Worm (Caenorhabditis elegans) whole organism, L4 larva: Measurements from ENCODE around the gene bli-1.
A peak's percentile ranks its signal among the peaks of the same experiment; 100 is the strongest.

Experiments
- F26F4.8 ChIP-seq: fragments of 200-800 bp; sonication (Bioruptor generic); conservative IDR thresholded peaks from 2 replicates; pipeline ENCODE4 v1.3.6; 2022; ENCODE audit warnings: missing genetic modification characterization, missing compliant biosample characterization
- T26A8.4 ChIP-seq: fragments of 200-800 bp; sonication (Bioruptor generic); IDR thresholded peaks from 2 replicates; pipeline ENCODE4 v1.3.6; 2022; ENCODE audit warnings: missing genetic modification characterization, missing compliant biosample characterization
- Y48G9A.11 ChIP-seq: fragments of 200-800 bp; sonication (Bioruptor generic); IDR thresholded peaks from 2 replicates; pipeline ENCODE4 v1.3.6; 2022; ENCODE audit warnings: missing genetic modification reagents, missing genetic modification characterization, missing compliant biosample characterization
- aha-1 ChIP-seq: fragments of 150-350 bp; peaks from one replicate; lab custom pipeline; 2014; ENCODE audit warnings: missing biosample characterization, missing genetic modification characterization
- ama-1 ChIP-seq: fragments of 150-350 bp; optimal IDR thresholded peaks from 2 replicates; lab custom pipeline; 2014; ENCODE audit warnings: inconsistent platforms, mixed read lengths
- attf-4 ChIP-seq: sonication (generic microtip); optimal IDR thresholded peaks from 3 replicates; lab custom pipeline; 2017; ENCODE audit warnings: missing biosample characterization, missing genetic modification characterization
- ceh-20 ChIP-seq: fragments of 200-800 bp; sonication (Bioruptor generic); IDR thresholded peaks from 2 replicates; pipeline ENCODE4 v1.3.6; 2022; ENCODE audit warnings: missing genetic modification reagents, missing genetic modification characterization, missing compliant biosample characterization
- ceh-28 ChIP-seq: fragments of 150-350 bp; optimal IDR thresholded peaks from 2 replicates; lab custom pipeline; 2014; ENCODE audit warnings: missing biosample characterization, missing genetic modification reagents, missing genetic modification characterization
- daf-19 ChIP-seq: fragments of 200-800 bp; sonication (Bioruptor generic); conservative IDR thresholded peaks from 2 replicates; pipeline ENCODE4 v1.3.6; 2022; ENCODE audit warnings: missing genetic modification characterization, missing compliant biosample characterization
- fos-1 ChIP-seq: fragments of 150-350 bp; optimal IDR thresholded peaks from 2 replicates; lab custom pipeline; 2014; ENCODE audit warnings: missing biosample characterization, missing genetic modification characterization
- hlh-11 ChIP-seq: fragments of 200-800 bp; sonication (Bioruptor generic); optimal IDR thresholded peaks from 2 replicates; lab custom pipeline; 2018; ENCODE audit warnings: mild to moderate bottlenecking, missing genetic modification characterization, missing compliant biosample characterization
- hlh-30 ChIP-seq: sonication (generic microtip); optimal IDR thresholded peaks from 2 replicates; lab custom pipeline; 2017; ENCODE audit warnings: antibody characterized with exemption, mild to moderate bottlenecking, missing genetic modification characterization, missing compliant biosample characterization; ENCODE audit not compliant: insufficient read depth
- jun-1 ChIP-seq: fragments of 150-350 bp; optimal IDR thresholded peaks from 2 replicates; lab custom pipeline; 2014; ENCODE audit warnings: missing biosample characterization, missing genetic modification reagents, missing genetic modification characterization
- lim-7 ChIP-seq: fragments of 200-800 bp; sonication (Bioruptor generic); IDR thresholded peaks from 2 replicates; pipeline ENCODE4 v1.3.6; 2022; ENCODE audit warnings: missing genetic modification characterization, missing compliant biosample characterization
- lin-13 ChIP-seq: fragments of 150-350 bp; optimal IDR thresholded peaks from 2 replicates; lab custom pipeline; 2014; ENCODE audit warnings: missing biosample characterization, missing genetic modification reagents, missing genetic modification characterization
- lin-15B ChIP-seq: fragments of 150-350 bp; sonication (generic microtip); optimal IDR thresholded peaks from 3 replicates; lab custom pipeline; 2014; ENCODE audit warnings: missing biosample characterization, missing genetic modification characterization
- lin-38 ChIP-seq: fragments of 200-800 bp; sonication (Bioruptor generic); IDR thresholded peaks from 2 replicates; pipeline ENCODE4 v1.3.6; 2022; ENCODE audit warnings: missing genetic modification reagents, missing genetic modification characterization, missing compliant biosample characterization
- lin-39 ChIP-seq: fragments of 150-350 bp; optimal IDR thresholded peaks from 2 replicates; lab custom pipeline; 2014; ENCODE audit warnings: missing biosample characterization, missing genetic modification reagents, missing genetic modification characterization
- lsy-2 ChIP-seq, 2 experiments: fragments of 150-350 bp in 1 of 2; sonication (generic microtip) in 1 of 2; optimal IDR thresholded peaks; 2 replicates each; lab custom pipeline; 2014 to 2017; ENCODE audit warnings: missing biosample characterization in 2 of 2, missing genetic modification characterization in 2 of 2
- mxl-3 ChIP-seq: fragments of 200-800 bp; sonication (Bioruptor generic); optimal IDR thresholded peaks from 2 replicates; lab custom pipeline; 2018; ENCODE audit warnings: mild to moderate bottlenecking, missing genetic modification characterization, missing compliant biosample characterization
- nhr-237 ChIP-seq: sonication (generic microtip); optimal IDR thresholded peaks from 2 replicates; lab custom pipeline; 2017; ENCODE audit warnings: missing biosample characterization, missing genetic modification characterization
- nhr-25 ChIP-seq: sonication (generic microtip); optimal IDR thresholded peaks from 2 replicates; lab custom pipeline; 2017; ENCODE audit warnings: missing genetic modification characterization, mild to moderate bottlenecking, missing compliant biosample characterization, antibody characterized with exemption, moderate library complexity, borderline replicate concordance; ENCODE audit not compliant: insufficient read depth
- nhr-28 ChIP-seq: fragments of 150-350 bp; optimal IDR thresholded peaks from 2 replicates; lab custom pipeline; 2014; ENCODE audit warnings: missing biosample characterization, missing genetic modification characterization
- nhr-48 ChIP-seq: sonication (generic microtip); optimal IDR thresholded peaks from 2 replicates; lab custom pipeline; 2016; ENCODE audit warnings: mild to moderate bottlenecking, missing genetic modification characterization, missing compliant biosample characterization
- nhr-6 ChIP-seq: fragments of 150-350 bp; optimal IDR thresholded peaks from 2 replicates; lab custom pipeline; 2014; ENCODE audit warnings: missing biosample characterization, missing genetic modification characterization
- set-16 ChIP-seq: fragments of 200-800 bp; sonication (Bioruptor generic); IDR thresholded peaks from 2 replicates; pipeline ENCODE4 v1.3.6; 2022; ENCODE audit warnings: missing genetic modification reagents, missing genetic modification characterization, missing compliant biosample characterization
- skn-1 ChIP-seq: fragments of 150-350 bp; optimal IDR thresholded peaks from 2 replicates; lab custom pipeline; 2014; ENCODE audit warnings: missing biosample characterization, missing genetic modification characterization
- snpc-4 ChIP-seq: fragments of 150-350 bp; optimal IDR thresholded peaks from 2 replicates; lab custom pipeline; 2014; ENCODE audit warnings: missing biosample characterization, missing genetic modification characterization
- spr-1 ChIP-seq: sonication (generic microtip); optimal IDR thresholded peaks from 2 replicates; lab custom pipeline; 2016; ENCODE audit warnings: mild to moderate bottlenecking, missing genetic modification characterization, missing compliant biosample characterization
- unc-62 ChIP-seq, 3 experiments: fragments of 150-350 bp in 1 of 3; sonication (generic microtip); optimal IDR thresholded peaks in 2 of 3; peaks in 1 of 3; 1 replicate in 1 of 3; 2 replicates in 2 of 3; lab custom pipeline; 2014 to 2017; ENCODE audit warnings: missing biosample characterization in 3 of 3, missing genetic modification characterization in 3 of 3, missing genetic modification reagents in 3 of 3, missing genotype in 1 of 3
- vab-7 ChIP-seq: fragments of 200-800 bp; sonication (Bioruptor generic); IDR thresholded peaks from 2 replicates; pipeline ENCODE4 v1.3.6; 2022; ENCODE audit warnings: missing genetic modification reagents, missing genetic modification characterization, missing compliant biosample characterization
- zip-11 ChIP-seq: fragments of 200-800 bp; sonication (Bioruptor generic); IDR thresholded peaks from 2 replicates; pipeline ENCODE4 v1.3.6; 2022; ENCODE audit warnings: missing genetic modification characterization, missing compliant biosample characterization
- ztf-7 ChIP-seq: fragments of 150-350 bp; optimal IDR thresholded peaks from 2 replicates; lab custom pipeline; 2014; ENCODE audit warnings: missing biosample characterization, missing genetic modification characterization

The bli-1 gene

DNA sequence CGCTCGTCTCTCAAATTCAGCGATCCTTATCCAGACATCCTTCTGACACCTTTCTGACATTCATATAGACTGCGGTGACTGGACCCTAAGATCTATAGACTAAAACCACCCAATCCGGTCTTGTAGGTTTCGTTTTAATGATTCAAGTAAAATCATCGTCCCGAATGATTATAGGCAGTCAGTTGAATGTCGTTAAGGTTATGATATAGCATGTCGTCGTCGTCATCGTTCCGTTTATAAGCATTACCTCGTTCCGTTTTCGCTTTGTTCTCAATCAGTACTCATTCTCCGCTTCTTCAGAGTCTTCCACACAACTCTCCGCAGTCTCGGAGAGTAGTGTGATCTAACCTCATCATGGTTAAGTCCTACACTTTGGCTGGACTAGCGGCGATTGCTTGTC is at the start of gene bli-1:
TSS of gene bli-1 (plus strand) at position 301 of the 400 bp plus-strand sequence.
- TF ChIP-seq spr-1 (tag; lab: Kevin White, UChicago) (no peak), aha-1 (peak; percentile 29), unc-62 (GFP tag; optimal IDR thresholded peaks at IDR 0.05 in 1 of 2; lab: Kevin White, UChicago) (peak in 1 of 2 experiments; percentile 23), unc-62 (tag; optimal IDR thresholded peaks at IDR 0.05; lab: Kevin White, UChicago) (no peak), lsy-2 (tag; optimal IDR thresholded peaks at IDR 0.05; lab: Kevin White, UChicago) (no peak)

DNA sequence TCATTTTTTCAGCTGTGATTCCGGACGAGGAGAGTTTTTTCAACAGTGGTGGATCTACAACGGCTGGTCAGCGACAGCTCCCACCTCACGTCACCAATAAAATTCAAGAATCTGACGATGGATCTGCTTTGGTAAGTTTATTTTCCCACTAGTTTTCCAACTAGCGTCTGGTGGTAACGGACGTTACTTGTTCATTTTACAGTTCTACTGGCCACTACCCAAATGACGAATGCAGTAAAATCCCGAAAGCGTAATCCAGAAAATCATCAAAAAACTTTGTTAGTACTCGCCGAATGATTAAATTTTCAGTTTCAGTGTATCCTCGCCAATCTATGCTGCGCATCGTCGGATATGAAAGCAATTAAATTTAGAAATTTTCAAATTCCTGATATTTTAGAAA is 49.2 kb upstream of the bli-1 start:
- TF ChIP-seq aha-1 (peak; percentile 59), unc-62 (GFP tag; optimal IDR thresholded peaks at IDR 0.05 in 1 of 2; lab: Kevin White, UChicago) (no peak), unc-62 (tag; optimal IDR thresholded peaks at IDR 0.05; lab: Kevin White, UChicago) (no peak)

- TF ChIP-seq snpc-4 (tag; lab: Kevin White, UChicago) (no peak), lin-13 (GFP tag; lab: Kevin White, UChicago) (no peak), ceh-20 (GFP tag; lab: Robert Waterston, UW) (no peak), lin-15B (no peak), nhr-25 (no peak), fos-1 (tag; lab: Kevin White, UChicago) (no peak), ceh-28 (no peak), attf-4 (no peak), skn-1 (tag; lab: Kevin White, UChicago) (no peak), mxl-3 (no peak), Y48G9A.11 (GFP tag; lab: Robert Waterston, UW) (no peak), daf-19 (GFP tag; lab: Robert Waterston, UW) (no peak), T26A8.4 (no peak), nhr-237 (tag; lab: Kevin White, UChicago) (no peak), nhr-6 (tag; lab: Kevin White, UChicago) (no peak), ztf-7 (no peak), vab-7 (no peak), jun-1 (no peak)
Observed at ce11 chrII:10660892-10661291, 47.9 kb upstream of the bli-1 start, which contains the start of gene marc-2. TSS of gene marc-2 (minus strand) at chrII:10660992.

ce11 chrII:10661448-10662064 is 47.2 kb upstream of the bli-1 start:
- TF ChIP-seq set-16 (GFP tag; lab: Robert Waterston, UW), result peak; percentile 56
- peak; percentile 53 for TF ChIP-seq hlh-11 (tag; lab: Kevin White, UChicago)
- TF ChIP-seq nhr-48 (tag; lab: Kevin White, UChicago), result no peak
- peak; percentile 1 for TF ChIP-seq nhr-28
- TF ChIP-seq hlh-30 (tag; lab: Kevin White, UChicago), result peak; percentile 68

ce11 chrII:10662279-10662678 is 46.5 kb upstream of the bli-1 start:
- TF ChIP-seq skn-1 (tag; lab: Kevin White, UChicago) (no peak), lin-39 (tag; lab: Kevin White, UChicago) (no peak), lin-38 (no peak; the same call in 1 of the 2 replicates), aha-1 (peak; percentile 86)

DNA sequence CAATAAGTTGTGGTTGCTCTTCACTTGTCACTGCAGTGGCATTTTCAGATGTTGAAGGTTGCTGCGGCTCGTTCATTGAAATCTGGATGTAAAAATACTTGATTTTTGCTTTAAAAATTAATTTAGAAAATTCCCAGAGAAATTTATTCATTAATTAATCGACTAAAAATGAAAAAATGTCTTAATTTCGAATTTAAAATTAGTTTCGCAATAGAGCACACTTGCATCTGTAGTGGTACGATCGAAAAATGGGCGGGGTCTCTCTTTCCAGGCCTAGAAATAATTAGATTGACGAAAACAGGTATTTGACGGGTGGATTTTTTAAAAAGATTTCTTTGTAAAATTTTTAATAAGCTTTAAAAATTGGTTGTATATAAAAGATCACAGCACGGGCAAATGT is 46.1 kb upstream of the bli-1 start, which contains the start of gene D2089.8:
TSS of gene D2089.8 (minus strand) at position 84 of the 400 bp plus-strand sequence.
- TF ChIP-seq ama-1 (lab: Kevin White, UChicago) (no peak), zip-11 (no peak), F26F4.8 (GFP tag; lab: Robert Waterston, UW) (no peak), lim-7 (GFP tag; lab: Robert Waterston, UW) (no peak), lin-38 (peak; percentile 88)
